Fruit fly (Drosophila melanogaster) whole organism, prepupa: ENCODE results near the gene Cdk8.

ENCODE experiments used
- Blimp-1 ChIP-seq: fragments of 200-800 bp; sonication (Bioruptor generic); optimal IDR thresholded peaks from 3 replicates; lab custom pipeline; 2017; ENCODE audit warnings: missing biosample characterization, missing genetic modification characterization, mild to moderate bottlenecking, moderate library complexity, missing genetic modification reagents
- CG10631 ChIP-seq: fragments of 200-800 bp; sonication (Bioruptor generic); optimal IDR thresholded peaks from 2 replicates; lab custom pipeline; 2016; ENCODE audit warnings: missing biosample characterization, missing genetic modification characterization
- CG10669 ChIP-seq: fragments of 200-800 bp; sonication (Bioruptor generic); optimal IDR thresholded peaks from 3 replicates; lab custom pipeline; 2018; ENCODE audit warnings: missing biosample characterization, mild to moderate bottlenecking, missing genetic modification characterization, moderate library complexity
- CG11294 ChIP-seq: fragments of 200-800 bp; sonication (Bioruptor generic); IDR thresholded peaks from 2 replicates; pipeline ENCODE4 v1.3.6; 2022; ENCODE audit warnings: missing biosample characterization, missing genetic modification characterization
- CG11762 ChIP-seq: fragments of 200-800 bp; sonication (Bioruptor generic); optimal IDR thresholded peaks from 3 replicates; lab custom pipeline; 2016; ENCODE audit warnings: missing biosample characterization, missing genetic modification characterization; ENCODE audit not compliant: insufficient read depth
- CG15336 ChIP-seq: fragments of 200-800 bp; sonication (Bioruptor generic); IDR thresholded peaks from 2 replicates; pipeline ENCODE4 v1.3.6; 2022; ENCODE audit warnings: missing biosample characterization, missing genetic modification characterization
- CG1621 ChIP-seq: fragments of 200-800 bp; sonication (Bioruptor generic); optimal IDR thresholded peaks from 3 replicates; lab custom pipeline; 2018; ENCODE audit warnings: missing biosample characterization, mild to moderate bottlenecking, missing genetic modification characterization
- CG16779 ChIP-seq: fragments of 200-800 bp; sonication (Bioruptor generic); optimal IDR thresholded peaks from 3 replicates; lab custom pipeline; 2017; ENCODE audit warnings: missing biosample characterization, mild to moderate bottlenecking, missing genetic modification characterization
- CG31627 ChIP-seq: fragments of 200-800 bp; sonication (Bioruptor generic); optimal IDR thresholded peaks from 3 replicates; lab custom pipeline; 2016; ENCODE audit warnings: missing biosample characterization, missing genetic modification characterization
- CG32006 ChIP-seq: fragments of 200-800 bp; sonication (Bioruptor generic); optimal IDR thresholded peaks from 3 replicates; lab custom pipeline; 2017; ENCODE audit warnings: missing biosample characterization, mild to moderate bottlenecking, missing genetic modification characterization
- CG34406 ChIP-seq: fragments of 200-800 bp; sonication (Bioruptor generic); optimal IDR thresholded peaks from 3 replicates; lab custom pipeline; 2016; ENCODE audit warnings: missing biosample characterization, missing genetic modification characterization
- CG6276 ChIP-seq: fragments of 200-800 bp; sonication (Bioruptor generic); optimal IDR thresholded peaks from 2 replicates; lab custom pipeline; 2017; ENCODE audit warnings: missing biosample characterization, mild to moderate bottlenecking, missing genetic modification characterization
- CG6792 ChIP-seq: fragments of 200-800 bp; sonication (Bioruptor generic); optimal IDR thresholded peaks from 3 replicates; lab custom pipeline; 2016; ENCODE audit warnings: missing biosample characterization, missing genetic modification characterization
- CG6808 ChIP-seq: fragments of 200-800 bp; sonication (Bioruptor generic); optimal IDR thresholded peaks from 3 replicates; lab custom pipeline; 2017; ENCODE audit warnings: missing biosample characterization, missing genetic modification characterization, mild to moderate bottlenecking, moderate library complexity, missing genetic modification reagents
- CG6854 ChIP-seq: fragments of 200-800 bp; sonication (Bioruptor generic); optimal IDR thresholded peaks from 2 replicates; lab custom pipeline; 2017; ENCODE audit warnings: missing biosample characterization, mild to moderate bottlenecking, missing genetic modification characterization
- CG7368 ChIP-seq: fragments of 200-800 bp; sonication (Bioruptor generic); optimal IDR thresholded peaks from 3 replicates; lab custom pipeline; 2016; ENCODE audit warnings: missing biosample characterization, missing genetic modification characterization
- CG8119 ChIP-seq: fragments of 200-800 bp; sonication (Bioruptor generic); IDR thresholded peaks from 3 replicates; pipeline ENCODE4 v1.3.6; 2022; ENCODE audit warnings: missing biosample characterization, missing genetic modification characterization
- CG8319 ChIP-seq: fragments of 200-800 bp; sonication (Bioruptor generic); optimal IDR thresholded peaks from 3 replicates; lab custom pipeline; 2016; ENCODE audit warnings: missing biosample characterization, missing genetic modification characterization
- CG8632 ChIP-seq: fragments of 200-800 bp; sonication (Bioruptor generic); optimal IDR thresholded peaks from 3 replicates; lab custom pipeline; 2016; ENCODE audit warnings: missing biosample characterization, missing genetic modification characterization
- CG9139 ChIP-seq: fragments of 200-800 bp; sonication (Bioruptor generic); optimal IDR thresholded peaks from 3 replicates; lab custom pipeline; 2017; ENCODE audit warnings: missing biosample characterization, mild to moderate bottlenecking, missing genetic modification characterization
- Eip75B ChIP-seq: fragments of 200-800 bp; sonication (Bioruptor generic); optimal IDR thresholded peaks from 3 replicates; lab custom pipeline; 2016; ENCODE audit warnings: missing biosample characterization, missing genetic modification characterization
- Eip78C ChIP-seq: fragments of 200-800 bp; sonication (Bioruptor generic); peaks from one replicate; lab custom pipeline; 2016; ENCODE audit warnings: missing biosample characterization, missing genetic modification characterization
- Eip93F ChIP-seq: fragments of 200-800 bp; sonication (Bioruptor generic); optimal IDR thresholded peaks from 2 replicates; lab custom pipeline; 2016; ENCODE audit warnings: missing biosample characterization, mild to moderate bottlenecking, missing genetic modification characterization
- Ets96B ChIP-seq: fragments of 200-800 bp; optimal IDR thresholded peaks from 2 replicates; lab custom pipeline; 2019; ENCODE audit warnings: missing biosample characterization, mild to moderate bottlenecking, missing genetic modification characterization, moderate library complexity
- Hr39 ChIP-seq: fragments of 200-800 bp; sonication (Bioruptor generic); optimal IDR thresholded peaks from 2 replicates; lab custom pipeline; 2016; ENCODE audit warnings: missing biosample characterization, missing genetic modification characterization
- Hr4 ChIP-seq: fragments of 200-800 bp; sonication (Bioruptor generic); optimal IDR thresholded peaks from 3 replicates; lab custom pipeline; 2016; ENCODE audit warnings: missing biosample characterization, missing genetic modification characterization
- Lpt ChIP-seq: fragments of 200-800 bp; sonication (Bioruptor generic); optimal IDR thresholded peaks from 3 replicates; lab custom pipeline; 2016; ENCODE audit warnings: missing biosample characterization, missing genetic modification characterization
- Met ChIP-seq: fragments of 200-800 bp; sonication (Bioruptor generic); optimal IDR thresholded peaks from 3 replicates; lab custom pipeline; 2016; ENCODE audit warnings: missing biosample characterization, missing genetic modification characterization
- Smox ChIP-seq: fragments of 200-800 bp; sonication (Bioruptor generic); optimal IDR thresholded peaks from 3 replicates; lab custom pipeline; 2016; ENCODE audit warnings: missing biosample characterization, missing genetic modification characterization
- Sox102F ChIP-seq: fragments of 200-800 bp; sonication (Bioruptor generic); optimal IDR thresholded peaks from 2 replicates; lab custom pipeline; 2016; ENCODE audit warnings: missing biosample characterization, mild to moderate bottlenecking, missing genetic modification characterization
- Sox14 ChIP-seq: fragments of 200-800 bp; sonication (Bioruptor generic); optimal IDR thresholded peaks from 3 replicates; lab custom pipeline; 2016; ENCODE audit warnings: missing biosample characterization, missing genetic modification characterization
- Sox15 ChIP-seq: fragments of 200-800 bp; sonication (Bioruptor generic); optimal IDR thresholded peaks from 3 replicates; lab custom pipeline; 2016; ENCODE audit warnings: missing biosample characterization, missing genetic modification characterization
- achi ChIP-seq: fragments of 200-800 bp; sonication (Bioruptor generic); optimal IDR thresholded peaks from 3 replicates; lab custom pipeline; 2016; ENCODE audit warnings: missing biosample characterization, missing genetic modification characterization
- acj6 ChIP-seq: fragments of 200-800 bp; sonication (Bioruptor generic); optimal IDR thresholded peaks from 3 replicates; lab custom pipeline; 2016; ENCODE audit warnings: missing biosample characterization, missing genetic modification characterization
- cyc ChIP-seq: fragments of 200-800 bp; sonication (Bioruptor generic); optimal IDR thresholded peaks from 3 replicates; lab custom pipeline; 2016; ENCODE audit warnings: missing biosample characterization, missing genetic modification characterization
- dac ChIP-seq: fragments of 200-800 bp; sonication (Bioruptor generic); optimal IDR thresholded peaks from 2 replicates; lab custom pipeline; 2017; ENCODE audit warnings: missing biosample characterization, mild to moderate bottlenecking, missing genetic modification characterization
- eg ChIP-seq: fragments of 200-800 bp; sonication (Bioruptor generic); IDR thresholded peaks from 3 replicates; pipeline ENCODE4 v1.3.6; 2022; ENCODE audit warnings: missing biosample characterization, missing genetic modification characterization
- esn ChIP-seq: fragments of 200-800 bp; sonication (Bioruptor generic); optimal IDR thresholded peaks from 2 replicates; lab custom pipeline; 2016; ENCODE audit warnings: missing biosample characterization, mild to moderate bottlenecking, missing genetic modification characterization, moderate library complexity
- fd85E ChIP-seq: fragments of 200-800 bp; sonication (Bioruptor generic); optimal IDR thresholded peaks from 3 replicates; lab custom pipeline; 2016; ENCODE audit warnings: missing biosample characterization, missing genetic modification characterization
- fkh ChIP-seq: fragments of 200-800 bp; sonication (Bioruptor generic); optimal IDR thresholded peaks from 3 replicates; lab custom pipeline; 2017; ENCODE audit warnings: missing biosample characterization, mild to moderate bottlenecking, missing genetic modification characterization, moderate library complexity
- lz ChIP-seq: fragments of 200-800 bp; sonication (Bioruptor generic); optimal IDR thresholded peaks from 3 replicates; lab custom pipeline; 2016; ENCODE audit warnings: missing biosample characterization, missing genetic modification characterization
- pdm3 ChIP-seq: fragments of 200-800 bp; sonication (Bioruptor generic); optimal IDR thresholded peaks from 3 replicates; lab custom pipeline; 2016; ENCODE audit warnings: missing biosample characterization, missing genetic modification characterization
- salr ChIP-seq, 2 experiments: fragments of 200-800 bp; sonication (Bioruptor generic); optimal IDR thresholded peaks; 3 replicates each; lab custom pipeline; 2016 to 2018; ENCODE audit warnings: missing biosample characterization in 2 of 2, missing genetic modification characterization in 2 of 2, mild to moderate bottlenecking in 1 of 2
- spab ChIP-seq: fragments of 200-800 bp; sonication (Bioruptor generic); optimal IDR thresholded peaks from 2 replicates; lab custom pipeline; 2017; ENCODE audit warnings: missing biosample characterization, mild to moderate bottlenecking, missing genetic modification characterization, missing genetic modification reagents
- ss ChIP-seq, 2 experiments: fragments of 200-800 bp; sonication (Bioruptor generic); optimal IDR thresholded peaks; 2 replicates in 1 of 2; 3 replicates in 1 of 2; lab custom pipeline; 2017 to 2018; ENCODE audit warnings: mild to moderate bottlenecking in 2 of 2, missing biosample characterization in 2 of 2, missing genetic modification characterization in 2 of 2, moderate library complexity in 1 of 2
- svp ChIP-seq: fragments of 200-800 bp; sonication (Bioruptor generic); peaks from one replicate; lab custom pipeline; 2016; ENCODE audit warnings: missing biosample characterization, missing genetic modification characterization
- topi ChIP-seq: fragments of 200-800 bp; sonication (Bioruptor generic); optimal IDR thresholded peaks from 3 replicates; lab custom pipeline; 2016; ENCODE audit warnings: missing biosample characterization, missing genetic modification characterization

Cdk8 gene

dm6 chr3L:9863656-9864055 is 25.2 kb upstream of the Cdk8 start:
- TF ChIP-seq CG9139 (GFP tag; lab: Kevin White, UChicago): no peak
- TF ChIP-seq fkh: no peak
- TF ChIP-seq CG6276 (GFP tag; lab: Kevin White, UChicago): no peak
- no peak for TF ChIP-seq Sox102F (GFP tag; lab: Kevin White, UChicago)
- TF ChIP-seq CG6808 (GFP tag; lab: Kevin White, UChicago): peak; percentile 54
- no peak for TF ChIP-seq Eip93F (GFP tag; lab: Kevin White, UChicago)
- TF ChIP-seq CG10669 (GFP tag; lab: Kevin White, UChicago): no peak
- TF ChIP-seq ss (GFP tag; optimal IDR thresholded peaks at IDR 0.05; lab: Kevin White, UChicago): peak; percentile 6 to 46
- TF ChIP-seq topi (GFP tag; lab: Kevin White, UChicago): no peak
- TF ChIP-seq Eip78C (GFP tag; lab: Kevin White, UChicago): no peak
- no peak for TF ChIP-seq CG31627
- no peak for TF ChIP-seq fd85E
- no peak for TF ChIP-seq CG7368
- no peak for TF ChIP-seq CG8119 (GFP tag; lab: Robert Waterston, UW)
- TF ChIP-seq acj6: no peak
- no peak for TF ChIP-seq spab (GFP tag; lab: Kevin White, UChicago)
- TF ChIP-seq cyc: no peak
- no peak for TF ChIP-seq Eip75B (GFP tag; lab: Kevin White, UChicago)
- TF ChIP-seq Lpt (GFP tag; lab: Kevin White, UChicago): no peak
- peak; percentile 30 for TF ChIP-seq CG6854
- TF ChIP-seq CG6792 (GFP tag; lab: Kevin White, UChicago): no peak
- no peak for TF ChIP-seq Ets96B (tag; lab: Kevin White, UChicago)

- TF ChIP-seq esn (GFP tag; lab: Kevin White, UChicago) (no peak), CG1621 (tag; lab: Kevin White, UChicago) (no peak), Ets96B (tag; lab: Kevin White, UChicago) (no peak), CG34406 (GFP tag; lab: Kevin White, UChicago) (no peak), Sox15 (GFP tag; lab: Kevin White, UChicago) (no peak), fkh (peak; percentile 99), Blimp-1 (GFP tag; lab: Kevin White, UChicago) (no peak), CG16779 (no peak), Hr4 (no peak), pdm3 (no peak), dac (GFP tag; lab: Kevin White, UChicago) (no peak), lz (GFP tag; lab: Kevin White, UChicago) (peak; percentile 12), Hr39 (GFP tag; lab: Kevin White, UChicago) (no peak), svp (GFP tag; lab: Kevin White, UChicago) (peak; percentile 65), Eip93F (GFP tag; lab: Kevin White, UChicago) (no peak), Met (GFP tag; lab: Kevin White, UChicago) (no peak), CG31627 (no peak), Sox14 (peak; percentile 11), CG8119 (GFP tag; lab: Robert Waterston, UW) (no peak), CG10631 (GFP tag; lab: Kevin White, UChicago) (peak; percentile 26), ss (GFP tag; optimal IDR thresholded peaks at IDR 0.05; lab: Kevin White, UChicago) (no peak), CG11294 (GFP tag; lab: Robert Waterston, UW) (no peak)
These were observed 21.2 kb upstream of the Cdk8 start, which contains the start of gene CG10809 for dm6 chr3L:9859624-9860023. CG10809 (minus strand) TSS chr3L:9859889.

- TF ChIP-seq CG15336 (GFP tag; lab: Robert Waterston, UW): peak; percentile 81
- TF ChIP-seq CG10631 (GFP tag; lab: Kevin White, UChicago): peak; percentile 31
- peak; percentile 21 for TF ChIP-seq CG8632 (GFP tag; lab: Kevin White, UChicago)
- TF ChIP-seq CG8319 (GFP tag; lab: Kevin White, UChicago): no peak
- no peak for TF ChIP-seq salr (GFP tag; optimal IDR thresholded peaks at IDR 0.05; lab: Kevin White, UChicago)
- peak; percentile 44 for TF ChIP-seq acj6
- TF ChIP-seq Smox (GFP tag; lab: Kevin White, UChicago): no peak
- TF ChIP-seq eg (GFP tag; lab: Robert Waterston, UW): peak; percentile 79; the same call in 2 of the 3 replicates
- peak; percentile 41 for TF ChIP-seq CG34406 (GFP tag; lab: Kevin White, UChicago)
- TF ChIP-seq CG11762 (GFP tag; lab: Kevin White, UChicago): peak; percentile 42
- peak; percentile 66 for TF ChIP-seq Eip78C (GFP tag; lab: Kevin White, UChicago)
- TF ChIP-seq CG32006: no peak
- TF ChIP-seq achi (GFP tag; lab: Kevin White, UChicago): peak; percentile 39
- TF ChIP-seq pdm3: no peak
- TF ChIP-seq CG11294 (GFP tag; lab: Robert Waterston, UW): 0 out of 2 replicates have a peak, but pooled peaks have one; percentile 19
- TF ChIP-seq CG7368: peak; percentile 5
- no peak for TF ChIP-seq Sox102F (GFP tag; lab: Kevin White, UChicago)
These were observed 18.2 kb upstream of the Cdk8 start for dm6 chr3L:9856430-9857218.
